Worm (Caenorhabditis elegans): ENCODE measurements around the gene T01D1.7.
A peak's percentile ranks its signal among the peaks of the same experiment; 100 is the strongest.

The T01D1.7 gene

ce11 chrII:160561-161123 lies 12.9 kb downstream of the T01D1.7 start:
- TF ChIP-seq aha-1 (tag; optimal IDR thresholded peaks at IDR 0.05) (no peak), swsn-7 (tag; optimal IDR thresholded peaks at IDR 0.05) (no peak), skn-1 (tag; optimal IDR thresholded peaks at IDR 0.05) (no peak), lin-14 (GFP tag; optimal IDR thresholded peaks at IDR 0.05) (peak; percentile 59), nhr-237 (tag; optimal IDR thresholded peaks at IDR 0.05) (no peak), blmp-1 (tag; optimal IDR thresholded peaks at IDR 0.05) (no peak), nhr-90 (tag; optimal IDR thresholded peaks at IDR 0.05; ENCODE audit: poor library complexity) (no peak), F16B12.6 (tag; optimal IDR thresholded peaks at IDR 0.05) (no peak), egl-13 (tag; optimal IDR thresholded peaks at IDR 0.05) (no peak), irx-1 (tag; optimal IDR thresholded peaks at IDR 0.05) (no peak), isw-1 (GFP tag; IDR thresholded peaks at IDR 0.05) (no peak), pqm-1 (tag; optimal IDR thresholded peaks at IDR 0.05) (no peak), nhr-28 (tag; optimal IDR thresholded peaks at IDR 0.05) (no peak), nhr-85 (tag) (peak; percentile 42), mab-9 (GFP tag; IDR thresholded peaks at IDR 0.05) (no peak), fkh-8 (tag; optimal IDR thresholded peaks at IDR 0.05) (peak; percentile 81), dsc-1 (tag; optimal IDR thresholded peaks at IDR 0.05) (peak; percentile 94), tbx-2 (tag; optimal IDR thresholded peaks at IDR 0.05) (no peak), mep-1 (tag; optimal IDR thresholded peaks at IDR 0.05) (no peak), lin-15B (tag; optimal IDR thresholded peaks at IDR 0.05) (no peak), fos-1 (tag; optimal IDR thresholded peaks at IDR 0.05) (no peak), Y116A8C.19 (tag; optimal IDR thresholded peaks at IDR 0.05; ENCODE audit: borderline replicate concordance) (no peak), sup-37 (GFP tag; optimal IDR thresholded peaks at IDR 0.05) (no peak), nhr-20 (tag; optimal IDR thresholded peaks at IDR 0.05) (peak; percentile 49), nhr-12 (tag; optimal IDR thresholded peaks at IDR 0.05) (no peak), nhr-76 (tag; optimal IDR thresholded peaks at IDR 0.05) (no peak), hlh-4 (tag; optimal IDR thresholded peaks at IDR 0.05) (no peak), egl-27 (tag; optimal IDR thresholded peaks at IDR 0.05) (no peak), tlp-1 (tag; optimal IDR thresholded peaks at IDR 0.05) (no peak), rnt-1 (tag; optimal IDR thresholded peaks at IDR 0.05) (peak; percentile 5), snu-23 (GFP tag; optimal IDR thresholded peaks at IDR 0.05) (no peak), ceh-63 (GFP tag; optimal IDR thresholded peaks at IDR 0.05) (no peak), nhr-47 (tag; optimal IDR thresholded peaks at IDR 0.05) (peak; percentile 27), efl-1 (optimal IDR thresholded peaks at IDR 0.05) (no peak), efl-1 (GFP tag; optimal IDR thresholded peaks at IDR 0.05 in 1 of 2) (peak in 1 of 2 experiments; percentile 37), sptf-1 (tag; optimal IDR thresholded peaks at IDR 0.05) (no peak), unc-62 (GFP tag; optimal IDR thresholded peaks at IDR 0.05) (no peak), nhr-71 (tag; optimal IDR thresholded peaks at IDR 0.05) (peak; percentile 69), alr-1 (tag; optimal IDR thresholded peaks at IDR 0.05; ENCODE audit: borderline replicate concordance) (no peak), ceh-90 (tag; optimal IDR thresholded peaks at IDR 0.05) (no peak), ceh-8 (GFP tag; optimal IDR thresholded peaks at IDR 0.05) (no peak), lir-3 (tag; optimal IDR thresholded peaks at IDR 0.05; ENCODE audit: poor library complexity) (no peak), ceh-82 (tag; optimal IDR thresholded peaks at IDR 0.05) (no peak), lin-13 (GFP tag; optimal IDR thresholded peaks at IDR 0.05) (no peak), unc-30 (tag; optimal IDR thresholded peaks at IDR 0.05) (no peak), ets-5 (GFP tag; IDR thresholded peaks at IDR 0.05) (no peak), fkh-4 (tag; optimal IDR thresholded peaks at IDR 0.05; ENCODE audit: borderline replicate concordance) (peak; percentile 84), xbp-1 (tag; optimal IDR thresholded peaks at IDR 0.05) (no peak), efl-3 (GFP tag; optimal IDR thresholded peaks at IDR 0.05) (no peak), hpl-2 (GFP tag; optimal IDR thresholded peaks at IDR 0.05) (no peak), ztf-4 (tag; optimal IDR thresholded peaks at IDR 0.05) (peak; percentile 11), mef-2 (tag; optimal IDR thresholded peaks at IDR 0.05) (no peak), snpc-4 (tag; optimal IDR thresholded peaks at IDR 0.05) (no peak), zag-1 (tag; optimal IDR thresholded peaks at IDR 0.05) (no peak), C16A3.4 (tag; optimal IDR thresholded peaks at IDR 0.05) (no peak)
